Fruit fly (Drosophila melanogaster): ENCODE measurements around the gene CG43673.

DNA sequence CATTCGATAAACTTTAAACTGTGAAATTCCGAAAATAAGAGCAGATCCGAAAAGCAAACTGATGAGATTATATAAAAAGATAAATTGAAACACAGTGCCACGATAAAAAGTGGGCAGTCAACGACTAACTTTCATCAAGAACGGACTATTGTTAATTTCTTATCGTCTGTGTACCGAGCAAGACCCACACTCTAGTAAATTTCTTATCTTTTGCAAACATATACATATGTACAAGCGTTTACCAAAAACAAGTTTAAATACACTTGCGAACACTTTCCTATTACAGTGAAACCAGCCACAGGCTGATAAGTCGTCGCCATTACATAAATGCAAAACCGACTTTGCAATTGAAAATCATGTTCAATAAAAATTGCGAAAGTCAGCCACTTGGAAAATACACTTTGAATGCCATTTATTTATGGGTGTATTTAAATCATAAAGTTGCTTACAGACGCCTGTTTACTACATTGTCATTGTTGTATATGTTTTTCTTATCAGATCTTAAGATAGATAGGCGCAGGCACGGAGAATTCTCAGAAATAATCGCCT lies 20.2 kb upstream of the CG43673 start:
- no peak for TF ChIP-seq nau (GFP tag; optimal IDR thresholded peaks at IDR 0.05)
- TF ChIP-seq Opbp (GFP tag; IDR thresholded peaks at IDR 0.05; ENCODE audit: partially characterized antibody), result no peak
- no peak for TF ChIP-seq CG31441 (GFP tag; IDR thresholded peaks at IDR 0.05)
- no peak for TF ChIP-seq Optix (GFP tag; IDR thresholded peaks at IDR 0.05)
- TF ChIP-seq CG14710 (tag; optimal IDR thresholded peaks at IDR 0.05), result no peak
- no peak for TF ChIP-seq twi (tag; optimal IDR thresholded peaks at IDR 0.05)
- no peak for TF ChIP-seq sc (optimal IDR thresholded peaks at IDR 0.05)
- TF ChIP-seq sc (GFP tag; optimal IDR thresholded peaks at IDR 0.05), result no peak
- no peak for TF ChIP-seq CG15011 (GFP tag; optimal IDR thresholded peaks at IDR 0.05)
- no peak for TF ChIP-seq ro (GFP tag; IDR thresholded peaks at IDR 0.05)
- no peak for TF ChIP-seq inv (GFP tag; IDR thresholded peaks at IDR 0.05; ENCODE audit: partially characterized antibody)
- no peak for TF ChIP-seq CHES-1-like (GFP tag; optimal IDR thresholded peaks at IDR 0.05)
- no peak for TF ChIP-seq Fer2 (tag; optimal IDR thresholded peaks at IDR 0.05)
- TF ChIP-seq nerfin-1 (tag; optimal IDR thresholded peaks at IDR 0.05), result no peak
